Worm (Caenorhabditis elegans) whole organism, dauer: ENCODE measurements around the gene R07G3.7.

Experiments used
- unc-62 ChIP-seq: sonication (generic microtip); optimal IDR thresholded peaks from 2 replicates; lab custom pipeline; 2017; ENCODE audit warnings: missing biosample characterization, missing genetic modification reagents, missing genetic modification characterization

Gene R07G3.7

DNA sequence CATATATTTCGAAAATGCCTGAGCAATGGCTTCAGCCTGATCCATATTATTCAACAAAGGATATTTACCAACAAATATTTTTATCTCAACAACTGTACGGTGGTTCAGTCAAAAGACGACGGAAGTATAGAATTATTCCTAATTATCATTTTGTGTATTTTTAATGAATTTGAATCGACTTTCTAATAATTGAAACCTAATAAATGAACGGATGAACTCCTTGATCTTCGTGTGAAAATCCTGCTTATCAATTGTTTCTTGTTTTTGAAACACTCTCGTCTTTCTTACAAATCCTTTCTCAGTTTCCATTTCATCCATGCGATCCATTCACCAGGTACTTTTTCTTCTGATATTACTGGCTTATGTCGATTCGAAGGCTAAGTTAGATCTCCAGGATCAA lies 37.9 kb downstream of the R07G3.7 start, which contains the start of gene F35D2.1:
Gene F35D2.1, plus strand, starts transcription at position 301 of the 400 bp plus-strand sequence.
- no peak for TF ChIP-seq unc-62 (GFP tag; lab: Kevin White, UChicago)

DNA sequence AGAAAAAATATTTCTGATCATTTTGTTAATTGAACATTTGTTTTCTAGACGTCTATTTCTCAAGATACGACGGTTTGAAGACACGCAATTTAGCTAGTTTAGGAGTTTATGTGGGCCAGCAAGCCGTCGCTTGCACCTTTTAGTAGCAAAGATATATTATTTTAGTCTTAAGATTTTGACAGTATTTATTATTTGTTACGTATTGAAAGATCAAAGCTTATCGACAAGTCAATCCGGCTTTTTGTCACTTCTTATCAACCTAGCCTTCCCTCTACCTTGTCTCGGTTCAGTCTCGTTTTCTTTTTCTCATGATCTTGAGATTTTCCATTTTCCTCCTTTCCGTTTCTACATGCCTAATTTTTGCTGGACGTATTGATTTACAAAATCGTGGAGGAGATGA lies 39.4 kb downstream of the R07G3.7 start, which contains the start of gene F35D2.2:
Gene F35D2.2, plus strand, starts transcription at position 301 of the 400 bp plus-strand sequence.
- TF ChIP-seq unc-62 (GFP tag; lab: Kevin White, UChicago): no peak

DNA sequence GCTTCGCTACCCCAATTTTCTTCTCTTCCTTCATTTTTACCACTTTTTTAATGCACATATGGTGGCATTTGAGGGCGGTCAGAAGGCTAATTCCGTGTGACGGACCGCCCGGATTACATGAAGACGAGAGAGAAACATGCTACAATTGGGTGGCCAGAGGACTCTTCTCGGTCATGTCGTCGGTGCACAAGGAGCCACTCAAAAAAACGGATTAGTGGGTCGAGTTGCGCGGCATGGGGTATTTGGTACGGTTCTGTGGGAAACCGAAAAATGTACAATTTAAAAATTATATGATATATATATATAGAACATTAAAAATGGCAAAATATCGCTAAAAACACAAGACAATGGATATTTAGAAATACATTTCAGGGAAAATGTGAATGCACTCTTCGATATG lies 42.7 kb downstream of the R07G3.7 start:
- no peak for TF ChIP-seq unc-62 (GFP tag; lab: Kevin White, UChicago)

DNA sequence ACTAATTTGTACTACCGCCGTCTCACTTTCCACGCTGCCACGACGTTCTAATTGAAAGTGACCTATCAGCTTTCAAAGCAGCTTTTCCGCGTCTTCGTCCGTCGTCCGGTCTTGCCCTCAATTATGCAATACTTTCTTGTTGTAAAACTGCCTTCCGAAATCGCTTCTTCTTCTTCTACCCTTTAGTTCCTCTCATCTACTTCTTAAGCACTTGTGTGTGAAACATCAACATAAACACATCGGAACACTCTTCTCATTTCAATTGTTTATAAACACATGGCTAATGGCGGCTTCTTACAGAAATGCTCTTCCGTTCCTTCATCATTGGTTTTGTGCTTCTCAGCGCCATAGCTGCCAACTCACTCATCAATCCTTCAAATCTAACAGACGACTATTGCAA lies 43.2 kb downstream of the R07G3.7 start, which contains the start of gene F35D2.3:
Gene F35D2.3, plus strand, starts transcription at position 301 of the 400 bp plus-strand sequence.
- no peak for TF ChIP-seq unc-62 (GFP tag; lab: Kevin White, UChicago)

DNA sequence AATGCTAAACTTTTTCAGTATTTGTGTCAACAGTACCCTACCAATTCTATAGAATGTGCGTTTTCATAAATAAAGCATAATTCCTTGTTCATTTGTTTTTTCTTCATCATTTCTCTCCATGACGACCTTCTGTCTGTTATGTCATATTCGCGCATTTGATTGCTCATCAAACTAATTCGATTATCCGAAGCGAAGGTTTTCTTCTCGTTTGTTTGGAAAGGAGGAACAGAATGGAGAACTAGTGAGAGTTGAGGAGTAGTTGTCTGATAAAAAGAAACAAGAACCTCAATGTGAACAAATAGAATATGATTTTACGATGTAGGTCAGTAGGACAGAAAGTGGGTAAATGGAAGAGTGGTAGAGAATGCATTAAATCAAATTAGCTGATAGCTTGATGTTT lies 50.9 kb downstream of the R07G3.7 start:
- no peak for TF ChIP-seq unc-62 (GFP tag; lab: Kevin White, UChicago)

DNA sequence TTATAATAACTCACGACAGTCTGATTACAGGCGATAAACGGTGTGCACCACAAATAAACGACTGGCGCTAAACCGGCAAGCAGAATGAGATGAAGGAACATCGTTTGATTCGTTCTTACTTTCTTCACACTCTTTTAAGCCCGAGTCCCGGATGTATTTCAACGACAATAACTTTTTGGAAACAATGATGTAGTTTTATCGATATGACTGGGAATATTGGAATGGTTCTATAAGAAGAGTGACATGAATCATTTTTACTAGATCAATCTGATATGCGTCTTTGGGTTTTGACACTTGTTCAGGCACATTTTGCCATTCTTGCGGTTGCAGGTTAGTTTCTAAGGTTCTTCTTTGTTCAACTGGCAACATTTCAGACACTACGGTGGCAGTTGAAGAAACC lies 52.0 kb downstream of the R07G3.7 start, which contains the start of the genes ZK1290.11 and ZK1290.1:
Gene ZK1290.11, minus strand, starts transcription at position 101 of the 400 bp plus-strand sequence.
Gene ZK1290.1, plus strand, starts transcription at position 271 of the 400 bp plus-strand sequence.
- no peak for TF ChIP-seq unc-62 (GFP tag; lab: Kevin White, UChicago)
